Fruit fly (Drosophila melanogaster): ENCODE results near the gene SCCRO4.

- TF ChIP-seq ovo (GFP tag; optimal IDR thresholded peaks at IDR 0.05) (no peak), Hr96 (GFP tag; optimal IDR thresholded peaks at IDR 0.05) (no peak), toe (GFP tag; optimal IDR thresholded peaks at IDR 0.05) (peak; percentile 4), cnc (optimal IDR thresholded peaks at IDR 0.05) (no peak), kay (GFP tag; ENCODE audit: borderline replicate concordance) (peak; percentile 64), tj (GFP tag; optimal IDR thresholded peaks at IDR 0.05) (no peak), CG1620 (GFP tag; optimal IDR thresholded peaks at IDR 0.05) (no peak)
Observed at dm6 chr3L:20316956-20317589, 17.9 kb downstream of the SCCRO4 start, which contains the start of gene Spn77Ba.

Measured in whole organism, adult.